Worm (Caenorhabditis elegans) whole organism, early embryonic: Measurements from ENCODE around the gene grl-1.

Experiments
- B0310.2 ChIP-seq: sonication (generic microtip); optimal IDR thresholded peaks from 2 replicates; lab custom pipeline; 2016; ENCODE audit warnings: mild to moderate bottlenecking, missing genetic modification characterization, missing compliant biosample characterization
- F13C5.2 ChIP-seq: sonication (generic microtip); optimal IDR thresholded peaks from 2 replicates; lab custom pipeline; 2017; ENCODE audit warnings: mild to moderate bottlenecking, missing genetic modification characterization, inconsistent platforms, missing compliant biosample characterization
- aly-1 ChIP-seq: sonication (generic microtip); optimal IDR thresholded peaks from 2 replicates; lab custom pipeline; 2016; ENCODE audit warnings: missing genetic modification characterization, missing compliant biosample characterization
- ama-1 ChIP-seq: fragments of 150-350 bp; optimal IDR thresholded peaks from 2 replicates; lab custom pipeline; 2014
- ceh-13 ChIP-seq: fragments of 200-800 bp; sonication (Bioruptor generic); optimal IDR thresholded peaks from 2 replicates; lab custom pipeline; 2018; ENCODE audit warnings: mild to moderate bottlenecking, missing genetic modification characterization, missing compliant biosample characterization
- ceh-36 ChIP-seq: sonication (generic microtip); optimal IDR thresholded peaks from 2 replicates; lab custom pipeline; 2016; ENCODE audit warnings: missing genetic modification characterization, inconsistent platforms, missing compliant biosample characterization
- ets-7 ChIP-seq: sonication (generic microtip); optimal IDR thresholded peaks from 2 replicates; lab custom pipeline; 2016; ENCODE audit warnings: missing genotype, missing genetic modification characterization, missing compliant biosample characterization
- flt-1 ChIP-seq: fragments of 200-800 bp; sonication (Bioruptor generic); IDR thresholded peaks from 2 replicates; pipeline ENCODE4 v1.3.6; 2022; ENCODE audit warnings: missing genetic modification characterization, missing compliant biosample characterization
- hmbx-1 ChIP-seq: sonication (generic microtip); optimal IDR thresholded peaks from 2 replicates; lab custom pipeline; 2016; ENCODE audit warnings: mild to moderate bottlenecking, missing genetic modification characterization, missing compliant biosample characterization
- hmg-4 ChIP-seq: fragments of 200-800 bp; sonication (Bioruptor generic); optimal IDR thresholded peaks from 2 replicates; lab custom pipeline; 2018; ENCODE audit warnings: mild to moderate bottlenecking, missing genetic modification characterization, missing compliant biosample characterization
- hnd-1 ChIP-seq: sonication (generic microtip); optimal IDR thresholded peaks from 2 replicates; lab custom pipeline; 2016; ENCODE audit warnings: missing genetic modification characterization, missing compliant biosample characterization
- pes-1 ChIP-seq: fragments of 200-800 bp; sonication (Bioruptor generic); IDR thresholded peaks from 2 replicates; pipeline ENCODE4 v1.3.6; 2022; ENCODE audit warnings: missing genetic modification reagents, missing genetic modification characterization, missing compliant biosample characterization
- scrt-1 ChIP-seq: fragments of 200-800 bp; sonication (Bioruptor generic); IDR thresholded peaks from 2 replicates; pipeline ENCODE4 v1.3.6; 2022; ENCODE audit warnings: missing genetic modification characterization, missing compliant biosample characterization
- sea-1 ChIP-seq: fragments of 200-800 bp; sonication (Bioruptor generic); conservative IDR thresholded peaks from 2 replicates; pipeline ENCODE4 v1.3.6; 2022; ENCODE audit warnings: missing genetic modification characterization, missing compliant biosample characterization
- tbx-11 ChIP-seq: fragments of 200-800 bp; sonication (Bioruptor generic); IDR thresholded peaks from 2 replicates; pipeline ENCODE4 v1.3.6; 2022; ENCODE audit warnings: missing genetic modification characterization, missing compliant biosample characterization
- tbx-37 ChIP-seq: fragments of 200-800 bp; sonication (Bioruptor generic); conservative IDR thresholded peaks from 2 replicates; pipeline ENCODE4 v1.3.6; 2022; ENCODE audit warnings: missing genetic modification reagents, missing genetic modification characterization, missing compliant biosample characterization
- tra-4 ChIP-seq: sonication (generic microtip); optimal IDR thresholded peaks from 2 replicates; lab custom pipeline; 2017; ENCODE audit warnings: missing genetic modification characterization, missing compliant biosample characterization

Gene grl-1

ce11 chrV:5535774-5536173 is 2.1 kb upstream of the grl-1 start, which contains the start of gene C24G6.8:
Gene C24G6.8 (minus strand): TSS chrV:5535874.
- no peak for TF ChIP-seq ets-7
- no peak for TF ChIP-seq tbx-37 (GFP tag; lab: Robert Waterston, UW)
- TF ChIP-seq tra-4 (tag; lab: Kevin White, UChicago): no peak
- TF ChIP-seq hnd-1 (tag; lab: Kevin White, UChicago): no peak
- TF ChIP-seq scrt-1: no peak
- TF ChIP-seq pes-1: no peak
- TF ChIP-seq flt-1: no peak
- TF ChIP-seq ceh-13 (GFP tag; lab: Kevin White, UChicago): no peak
- TF ChIP-seq hmg-4: no peak
- no peak for TF ChIP-seq F13C5.2 (tag; lab: Kevin White, UChicago)
- TF ChIP-seq ceh-36 (tag; lab: Kevin White, UChicago): no peak
- TF ChIP-seq aly-1 (tag; lab: Kevin White, UChicago): no peak
- TF ChIP-seq sea-1: no peak

ce11 chrV:5527694-5528093 is 6.0 kb downstream of the grl-1 start:
- TF ChIP-seq aly-1 (tag; lab: Kevin White, UChicago) (no peak), hnd-1 (tag; lab: Kevin White, UChicago) (no peak), hmg-4 (no peak), tbx-37 (GFP tag; lab: Robert Waterston, UW) (no peak), ceh-36 (tag; lab: Kevin White, UChicago) (no peak), hmbx-1 (tag; lab: Kevin White, UChicago) (no peak), tbx-11 (no peak)

- no peak for TF ChIP-seq pes-1
Observed at ce11 chrV:5525208-5525607, 8.4 kb downstream of the grl-1 start.

- TF ChIP-seq aly-1 (tag; lab: Kevin White, UChicago) (no peak), B0310.2 (tag; lab: Kevin White, UChicago) (no peak), sea-1 (no peak), hmbx-1 (tag; lab: Kevin White, UChicago) (no peak), pes-1 (no peak), ama-1 (lab: Kevin White, UChicago) (no peak), hnd-1 (tag; lab: Kevin White, UChicago) (no peak), tbx-37 (GFP tag; lab: Robert Waterston, UW) (no peak), scrt-1 (no peak), hmg-4 (no peak), ets-7 (no peak), ceh-13 (GFP tag; lab: Kevin White, UChicago) (no peak), tbx-11 (no peak), ceh-36 (tag; lab: Kevin White, UChicago) (no peak), tra-4 (tag; lab: Kevin White, UChicago) (no peak), F13C5.2 (tag; lab: Kevin White, UChicago) (no peak), flt-1 (no peak)
Observed at ce11 chrV:5523260-5523659, 10.4 kb downstream of the grl-1 start.

ce11 chrV:5521735-5522241 is 11.9 kb downstream of the grl-1 start, which contains the start of gene hir-1:
Gene hir-1 (plus strand): TSS chrV:5522139.
- TF ChIP-seq tbx-37 (GFP tag; lab: Robert Waterston, UW) (no peak), ceh-36 (tag; lab: Kevin White, UChicago) (no peak), flt-1 (no peak)

ce11 chrV:5513630-5514378 is 19.9 kb downstream of the grl-1 start, which contains the start of the genes hpo-15 and mms-19:
Gene hpo-15 (minus strand): TSS chrV:5513830.
Gene mms-19 (plus strand): TSS chrV:5514348.
- TF ChIP-seq scrt-1 (no peak), aly-1 (tag; lab: Kevin White, UChicago) (no peak), ets-7 (no peak), hnd-1 (tag; lab: Kevin White, UChicago) (no peak), B0310.2 (tag; lab: Kevin White, UChicago) (no peak), hmbx-1 (tag; lab: Kevin White, UChicago) (no peak), pes-1 (no peak)

- TF ChIP-seq tra-4 (tag; lab: Kevin White, UChicago) (no peak), ceh-13 (GFP tag; lab: Kevin White, UChicago) (no peak), F13C5.2 (tag; lab: Kevin White, UChicago) (no peak), hnd-1 (tag; lab: Kevin White, UChicago) (no peak), ets-7 (no peak), scrt-1 (no peak), hmbx-1 (tag; lab: Kevin White, UChicago) (no peak), pes-1 (no peak), tbx-11 (no peak), ama-1 (lab: Kevin White, UChicago) (no peak), B0310.2 (tag; lab: Kevin White, UChicago) (no peak), sea-1 (no peak), hmg-4 (no peak), tbx-37 (GFP tag; lab: Robert Waterston, UW) (no peak)
Observed at ce11 chrV:5512559-5512958, 21.1 kb downstream of the grl-1 start.

ce11 chrV:5511720-5512119 is 21.9 kb downstream of the grl-1 start:
- no peak for TF ChIP-seq hnd-1 (tag; lab: Kevin White, UChicago)
- no peak for TF ChIP-seq hmbx-1 (tag; lab: Kevin White, UChicago)
- no peak for TF ChIP-seq F13C5.2 (tag; lab: Kevin White, UChicago)
- no peak for TF ChIP-seq ceh-13 (GFP tag; lab: Kevin White, UChicago)
- TF ChIP-seq B0310.2 (tag; lab: Kevin White, UChicago): no peak
- TF ChIP-seq pes-1: no peak
- TF ChIP-seq tra-4 (tag; lab: Kevin White, UChicago): no peak
- TF ChIP-seq sea-1: no peak
- no peak for TF ChIP-seq tbx-37 (GFP tag; lab: Robert Waterston, UW)
- TF ChIP-seq ceh-36 (tag; lab: Kevin White, UChicago): no peak
- TF ChIP-seq tbx-11: no peak
